Worm (Caenorhabditis elegans) whole organism, L1 larva: ENCODE measurements around the gene dcaf-1.

Source experiments
- ama-1 ChIP-seq: fragments of 150-350 bp; optimal IDR thresholded peaks from 2 replicates; lab custom pipeline; 2014
- ceh-82 ChIP-seq, 3 experiments: fragments of 150-350 bp in 1 of 3; sonication (generic microtip) in 2 of 3; optimal IDR thresholded peaks; 2 replicates each; lab custom pipeline; 2014 to 2017; ENCODE audit warnings: missing biosample characterization in 3 of 3, missing genetic modification characterization in 3 of 3
- efl-1 ChIP-seq, 4 experiments: fragments of 150-350 bp; optimal IDR thresholded peaks in 3 of 4; peaks in 1 of 4; 1 replicate in 1 of 4; 2 replicates in 3 of 4; lab custom pipeline; 2014; ENCODE audit warnings: missing biosample characterization in 2 of 4, missing genetic modification characterization in 2 of 4, missing genetic modification reagents in 2 of 4
- hlh-17 ChIP-seq: fragments of 200-800 bp; sonication (Bioruptor generic); optimal IDR thresholded peaks from 2 replicates; lab custom pipeline; 2018; ENCODE audit warnings: missing genetic modification characterization, mild to moderate bottlenecking, missing compliant biosample characterization, moderate library complexity, borderline replicate concordance
- lin-13 ChIP-seq: fragments of 150-350 bp; optimal IDR thresholded peaks from 2 replicates; lab custom pipeline; 2014; ENCODE audit warnings: missing biosample characterization, missing genetic modification reagents, missing genetic modification characterization
- lsy-2 ChIP-seq, 2 experiments: fragments of 150-350 bp; optimal IDR thresholded peaks; 2 replicates each; lab custom pipeline; 2014; ENCODE audit warnings: missing biosample characterization in 2 of 2, missing genetic modification characterization in 2 of 2
- mdl-1 ChIP-seq, 2 experiments: fragments of 150-350 bp; optimal IDR thresholded peaks; 2 replicates each; lab custom pipeline; 2014 to 2017; ENCODE audit warnings: missing biosample characterization in 2 of 2, missing genetic modification characterization in 2 of 2, inconsistent platforms in 1 of 2
- nhr-237 ChIP-seq: fragments of 150-350 bp; optimal IDR thresholded peaks from 2 replicates; lab custom pipeline; 2014; ENCODE audit warnings: missing biosample characterization, missing genetic modification characterization
- nhr-28 ChIP-seq: fragments of 150-350 bp; optimal IDR thresholded peaks from 2 replicates; lab custom pipeline; 2014; ENCODE audit warnings: missing biosample characterization, missing genetic modification characterization
- unc-30 ChIP-seq: sonication (generic microtip); optimal IDR thresholded peaks from 2 replicates; lab custom pipeline; 2017; ENCODE audit warnings: missing biosample characterization, missing genetic modification characterization
- unc-62 ChIP-seq: fragments of 150-350 bp; optimal IDR thresholded peaks from 2 replicates; lab custom pipeline; 2014; ENCODE audit warnings: missing biosample characterization, missing genetic modification reagents, missing genetic modification characterization
- zip-4 ChIP-seq: fragments of 200-800 bp; sonication (Bioruptor generic); optimal IDR thresholded peaks from 2 replicates; lab custom pipeline; 2018; ENCODE audit warnings: mild to moderate bottlenecking, missing genetic modification characterization, moderate library complexity, missing compliant biosample characterization

ce11 chrIV:9723185-9723584, 16.7 kb upstream of the dcaf-1 start:
- TF ChIP-seq zip-4 (GFP tag; lab: Kevin White, UChicago) (no peak), nhr-237 (tag; lab: Kevin White, UChicago) (no peak), mdl-1 (tag; optimal IDR thresholded peaks at IDR 0.05; lab: Kevin White, UChicago) (no peak), unc-30 (tag; lab: Kevin White, UChicago) (no peak), hlh-17 (GFP tag; lab: Kevin White, UChicago) (no peak), ama-1 (lab: Kevin White, UChicago) (no peak), lsy-2 (tag; optimal IDR thresholded peaks at IDR 0.05; lab: Kevin White, UChicago) (no peak), unc-62 (GFP tag; lab: Kevin White, UChicago) (no peak), lin-13 (GFP tag; lab: Kevin White, UChicago) (no peak), ceh-82 (tag; optimal IDR thresholded peaks at IDR 0.05; lab: Kevin White, UChicago) (no peak), efl-1 (optimal IDR thresholded peaks at IDR 0.05; lab: Kevin White, UChicago) (no peak), efl-1 (GFP tag; optimal IDR thresholded peaks at IDR 0.05 in 1 of 2; lab: Kevin White, UChicago) (no peak), nhr-28 (tag; lab: Kevin White, UChicago) (no peak)
